Worm (Caenorhabditis elegans) whole organism, L3 larva: ENCODE measurements around the gene nspg-1.

Experiments
- aly-2 ChIP-seq: fragments of 150-350 bp; optimal IDR thresholded peaks from 2 replicates; lab custom pipeline; 2014; ENCODE audit warnings: missing biosample characterization, missing genetic modification characterization
- fkh-10 ChIP-seq: sonication (generic microtip); optimal IDR thresholded peaks from 2 replicates; lab custom pipeline; 2017; ENCODE audit warnings: missing biosample characterization, missing genetic modification reagents, missing genetic modification characterization
- nhr-237 ChIP-seq: fragments of 150-350 bp; optimal IDR thresholded peaks from 2 replicates; lab custom pipeline; 2014; ENCODE audit warnings: missing biosample characterization, missing genetic modification characterization
- nhr-76 ChIP-seq: fragments of 150-350 bp; sonication (generic microtip); optimal IDR thresholded peaks from 5 replicates; lab custom pipeline; 2014; ENCODE audit warnings: missing biosample characterization, missing genetic modification characterization
- sea-2 ChIP-seq: fragments of 150-350 bp; sonication (generic microtip); optimal IDR thresholded peaks from 4 replicates; lab custom pipeline; 2014; ENCODE audit warnings: missing biosample characterization, missing genetic modification reagents, missing genetic modification characterization
- ztf-4 ChIP-seq: fragments of 150-350 bp; optimal IDR thresholded peaks from 2 replicates; lab custom pipeline; 2014; ENCODE audit warnings: missing biosample characterization, missing genetic modification characterization

DNA sequence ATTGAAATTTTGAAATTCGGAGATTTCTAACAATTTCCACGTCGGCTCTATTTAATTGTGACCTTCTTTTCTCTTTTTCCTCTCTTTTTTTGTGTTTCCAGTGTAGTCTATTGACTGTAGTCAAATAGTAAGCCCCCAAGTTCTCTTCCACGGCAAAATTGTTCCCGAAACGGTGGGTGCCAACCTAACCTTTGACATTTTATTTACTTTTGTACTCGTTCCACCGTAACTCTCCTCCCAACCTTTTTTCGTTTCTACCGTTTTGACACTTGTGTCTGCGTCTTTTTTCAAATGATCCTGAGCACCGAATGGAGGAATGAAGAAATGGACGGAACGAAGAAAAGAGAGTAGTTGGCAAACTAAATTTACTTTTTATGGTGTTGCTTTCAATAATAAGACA lies 2.8 kb upstream of the nspg-1 start:
- TF ChIP-seq sea-2 (no peak), ztf-4 (tag; lab: Kevin White, UChicago) (no peak), fkh-10 (GFP tag; lab: Kevin White, UChicago) (no peak), nhr-237 (tag; lab: Kevin White, UChicago) (no peak), nhr-76 (tag; lab: Kevin White, UChicago) (no peak), aly-2 (tag; lab: Kevin White, UChicago) (no peak)
